Fruit fly (Drosophila melanogaster) whole organism, pupa: Measurements from ENCODE around the gene RtcB.

Experiments
- CG10348 ChIP-seq: fragments of 200-800 bp; sonication (Bioruptor generic); IDR thresholded peaks from 2 replicates; pipeline ENCODE4 v1.3.6; 2022; ENCODE audit warnings: missing biosample characterization, missing genetic modification characterization
- CG12605 ChIP-seq: fragments of 200-800 bp; sonication (Bioruptor generic); IDR thresholded peaks from 2 replicates; pipeline ENCODE4 v1.3.6; 2022; ENCODE audit warnings: missing biosample characterization, missing genetic modification characterization
- CG13204 ChIP-seq: fragments of 200-800 bp; sonication (Bioruptor generic); optimal IDR thresholded peaks from 2 replicates; lab custom pipeline; 2018; ENCODE audit warnings: missing biosample characterization, mild to moderate bottlenecking, missing genetic modification characterization, moderate library complexity
- CG14655 ChIP-seq: fragments of 200-800 bp; sonication (Bioruptor generic); optimal IDR thresholded peaks from 3 replicates; lab custom pipeline; 2017; ENCODE audit warnings: mild to moderate bottlenecking, missing biosample characterization, missing genetic modification reagents, missing genetic modification characterization
- CG15710 ChIP-seq: fragments of 200-800 bp; sonication (Bioruptor generic); optimal IDR thresholded peaks from 2 replicates; lab custom pipeline; 2018; ENCODE audit warnings: missing biosample characterization, mild to moderate bottlenecking, missing genetic modification characterization, moderate library complexity
- CG17806 ChIP-seq: fragments of 200-800 bp; sonication (Bioruptor generic); optimal IDR thresholded peaks from 2 replicates; lab custom pipeline; 2018; ENCODE audit warnings: missing biosample characterization, mild to moderate bottlenecking, missing genetic modification characterization, moderate library complexity
- CG32121 ChIP-seq: fragments of 200-800 bp; sonication (Bioruptor generic); IDR thresholded peaks from 2 replicates; pipeline ENCODE4 v1.3.6; 2022; ENCODE audit warnings: missing biosample characterization, missing genetic modification characterization
- CG34367 ChIP-seq: fragments of 200-800 bp; sonication (Bioruptor generic); optimal IDR thresholded peaks from 2 replicates; lab custom pipeline; 2018; ENCODE audit warnings: missing biosample characterization, mild to moderate bottlenecking, missing genetic modification characterization
- CG4496 ChIP-seq: fragments of 200-800 bp; sonication (Bioruptor generic); IDR thresholded peaks from 3 replicates; pipeline ENCODE4 v1.3.6; 2022; ENCODE audit warnings: missing biosample characterization, missing genetic modification characterization
- CG8159 ChIP-seq: fragments of 200-800 bp; sonication (Bioruptor generic); optimal IDR thresholded peaks from 3 replicates; lab custom pipeline; 2018; ENCODE audit warnings: missing biosample characterization, mild to moderate bottlenecking, missing genetic modification characterization, moderate library complexity
- CG8301 ChIP-seq: fragments of 200-800 bp; sonication (Bioruptor generic); optimal IDR thresholded peaks from 2 replicates; lab custom pipeline; 2018; ENCODE audit warnings: missing biosample characterization, mild to moderate bottlenecking, missing genetic modification characterization
- CG9948 ChIP-seq: fragments of 200-800 bp; sonication (Bioruptor generic); optimal IDR thresholded peaks from 2 replicates; lab custom pipeline; 2018; ENCODE audit warnings: missing biosample characterization, mild to moderate bottlenecking, missing genetic modification characterization, moderate library complexity
- D1 ChIP-seq: fragments of 200-800 bp; sonication (Bioruptor generic); optimal IDR thresholded peaks from 2 replicates; lab custom pipeline; 2018; ENCODE audit warnings: missing biosample characterization, mild to moderate bottlenecking, missing genetic modification characterization, moderate library complexity
- EcR ChIP-seq: fragments of 200-800 bp; sonication (Bioruptor generic); optimal IDR thresholded peaks from 3 replicates; lab custom pipeline; 2019; ENCODE audit warnings: missing biosample characterization, missing genetic modification characterization, mild to moderate bottlenecking, moderate library complexity, missing genetic modification reagents
- Ets98B ChIP-seq: fragments of 200-800 bp; sonication (Bioruptor generic); IDR thresholded peaks from 2 replicates; pipeline ENCODE4 v1.3.6; 2022; ENCODE audit warnings: missing biosample characterization, missing genetic modification characterization
- Pif1A ChIP-seq: fragments of 200-800 bp; sonication (Bioruptor generic); optimal IDR thresholded peaks from 3 replicates; lab custom pipeline; 2016; ENCODE audit warnings: missing biosample characterization, missing genetic modification characterization
- Pif1B ChIP-seq: fragments of 200-800 bp; sonication (Bioruptor generic); optimal IDR thresholded peaks from 3 replicates; lab custom pipeline; 2016; ENCODE audit warnings: missing biosample characterization, missing genetic modification characterization
- Snoo ChIP-seq: fragments of 200-800 bp; sonication (Bioruptor generic); optimal IDR thresholded peaks from 3 replicates; lab custom pipeline; 2017; ENCODE audit warnings: missing biosample characterization, mild to moderate bottlenecking, missing genetic modification characterization, inconsistent platforms
- fd96Ca ChIP-seq: fragments of 200-800 bp; sonication (Bioruptor generic); IDR thresholded peaks from 3 replicates; pipeline ENCODE4 v1.3.6; 2022; ENCODE audit warnings: missing biosample characterization, missing genetic modification characterization
- gl ChIP-seq: fragments of 200-800 bp; sonication (Bioruptor generic); optimal IDR thresholded peaks from 2 replicates; lab custom pipeline; 2018; ENCODE audit warnings: missing biosample characterization, mild to moderate bottlenecking, missing genetic modification characterization
- rn ChIP-seq: fragments of 200-800 bp; sonication (Bioruptor generic); IDR thresholded peaks from 2 replicates; pipeline ENCODE4 v1.3.6; 2022; ENCODE audit warnings: missing biosample characterization, missing genetic modification characterization

Gene RtcB

DNA sequence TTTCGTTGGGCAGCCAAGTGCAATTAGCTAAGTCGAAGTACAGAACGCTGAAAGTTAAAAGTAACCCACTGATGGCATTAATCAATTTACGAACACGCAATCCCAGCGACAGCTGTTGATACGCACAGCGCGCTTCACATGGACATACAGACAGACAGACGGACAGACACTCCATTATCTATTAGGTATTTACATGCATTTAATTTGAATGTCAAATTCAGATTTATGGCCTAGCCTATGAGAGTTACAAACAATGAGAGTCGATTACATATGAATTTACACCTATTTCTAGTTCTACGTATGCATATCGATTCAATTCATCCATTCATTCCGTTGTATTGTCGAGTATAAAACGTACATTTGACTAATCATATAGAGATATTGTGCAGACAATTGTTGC lies 12.2 kb downstream of the RtcB start, which contains the start of gene CG10237:
TSS of gene CG10237 (minus strand) at position 101 of the 400 bp plus-strand sequence.
- TF ChIP-seq CG15710 (tag; lab: Kevin White, UChicago) (no peak), CG10348 (GFP tag; lab: Robert Waterston, UW) (no peak), CG17806 (tag; lab: Kevin White, UChicago) (no peak), CG8301 (no peak), EcR (no peak), CG8159 (tag; lab: Kevin White, UChicago) (no peak), CG34367 (tag; lab: Kevin White, UChicago) (no peak), rn (GFP tag; lab: Robert Waterston, UW) (no peak), Pif1A (GFP tag; lab: Kevin White, UChicago) (no peak), CG32121 (no peak), Snoo (no peak), fd96Ca (GFP tag; lab: Robert Waterston, UW) (no peak), CG4496 (GFP tag; lab: Robert Waterston, UW) (no peak), CG13204 (GFP tag; lab: Kevin White, UChicago) (no peak), CG9948 (tag; lab: Kevin White, UChicago) (no peak), Ets98B (no peak), CG12605 (GFP tag; lab: Robert Waterston, UW) (no peak), CG14655 (no peak)

DNA sequence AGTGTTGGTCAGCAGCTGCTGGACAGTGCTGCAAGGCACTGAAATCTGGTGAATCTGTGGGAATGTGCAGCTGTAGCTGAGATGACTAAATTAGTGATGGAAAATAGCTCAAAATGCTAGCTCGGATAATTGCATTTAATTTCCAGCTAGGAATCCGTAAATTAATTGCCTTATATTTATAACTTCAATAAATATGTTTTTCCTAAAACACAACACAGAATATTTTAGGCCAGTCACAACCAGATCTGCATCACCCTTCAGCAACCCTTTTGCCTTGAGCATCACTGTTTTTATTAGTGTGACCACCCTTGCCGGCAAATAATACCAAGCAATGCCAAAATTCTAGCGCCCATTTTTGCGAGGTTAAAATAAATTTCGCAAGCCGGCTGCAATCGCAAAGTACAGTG lies 14.3 kb downstream of the RtcB start, which contains the start of gene Hs2st:
TSS of gene Hs2st (minus strand) at position 17 of the 407 bp plus-strand sequence.
- peak; percentile 82 for TF ChIP-seq CG8301
- TF ChIP-seq fd96Ca (GFP tag; lab: Robert Waterston, UW) = peak; percentile 94
- TF ChIP-seq D1 (tag; lab: Kevin White, UChicago) = no peak
- peak; percentile 87 for TF ChIP-seq Snoo
- no peak for TF ChIP-seq CG14655
- no peak for TF ChIP-seq CG13204 (GFP tag; lab: Kevin White, UChicago)
- peak; percentile 82 for TF ChIP-seq CG9948 (tag; lab: Kevin White, UChicago)
- TF ChIP-seq CG17806 (tag; lab: Kevin White, UChicago) = peak; percentile 82
- TF ChIP-seq CG4496 (GFP tag; lab: Robert Waterston, UW) = peak; percentile 85
- peak; percentile 58 for TF ChIP-seq EcR
- TF ChIP-seq CG34367 (tag; lab: Kevin White, UChicago) = peak; percentile 84
- TF ChIP-seq Pif1A (GFP tag; lab: Kevin White, UChicago) = no peak
- TF ChIP-seq gl (tag; lab: Kevin White, UChicago) = peak; percentile 71
- TF ChIP-seq CG15710 (tag; lab: Kevin White, UChicago) = peak; percentile 89
- peak; percentile 79 for TF ChIP-seq Ets98B
- peak; percentile 85 for TF ChIP-seq CG8159 (tag; lab: Kevin White, UChicago)
- peak; percentile 90 for TF ChIP-seq CG32121
- TF ChIP-seq CG10348 (GFP tag; lab: Robert Waterston, UW) = 0 out of 2 replicates have a peak, but pooled peaks have one; percentile 36
- peak; percentile 64 for TF ChIP-seq CG12605 (GFP tag; lab: Robert Waterston, UW)
- peak; percentile 85 for TF ChIP-seq rn (GFP tag; lab: Robert Waterston, UW)
- TF ChIP-seq Pif1B (GFP tag; lab: Kevin White, UChicago) = no peak

DNA sequence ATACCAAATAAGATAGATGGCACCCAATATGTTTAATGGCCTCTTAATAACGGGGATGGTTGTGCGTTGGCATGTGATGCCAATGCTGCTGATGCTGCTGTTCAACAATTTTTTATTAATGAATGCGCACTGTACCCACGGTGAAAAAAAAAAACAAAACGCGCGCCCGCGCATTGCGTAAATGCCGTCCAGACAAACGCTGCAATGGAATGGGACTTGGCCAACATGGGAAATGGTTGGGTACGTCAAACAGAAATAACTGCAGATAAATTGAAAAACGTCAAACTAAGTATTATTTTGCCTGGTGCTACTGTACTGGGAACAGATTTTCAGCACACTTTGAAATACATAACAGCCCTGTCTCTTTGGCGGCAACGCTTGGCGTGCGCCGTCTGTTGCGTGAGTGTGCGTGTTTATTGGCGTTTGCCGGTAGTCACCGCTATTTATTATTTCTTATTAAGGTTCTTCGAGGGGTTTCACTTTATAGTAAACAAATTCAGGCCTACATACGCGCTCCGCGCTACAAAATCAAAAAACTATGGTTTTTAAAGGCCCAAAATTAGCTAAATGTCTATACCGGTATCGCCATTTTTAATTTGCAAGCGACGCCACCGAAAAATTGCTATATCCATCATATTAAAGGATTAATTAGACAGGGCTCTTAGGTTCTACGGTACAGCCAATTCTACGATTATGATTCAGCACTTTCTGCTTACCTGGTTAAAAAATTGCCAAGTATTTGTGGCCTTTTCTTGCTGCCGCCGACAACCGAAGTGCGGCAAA lies 22.3 kb downstream of the RtcB start:
- peak; percentile 21 for TF ChIP-seq CG8159 (tag; lab: Kevin White, UChicago)
- TF ChIP-seq CG34367 (tag; lab: Kevin White, UChicago) = no peak
- TF ChIP-seq CG15710 (tag; lab: Kevin White, UChicago) = no peak
- no peak for TF ChIP-seq gl (tag; lab: Kevin White, UChicago)
- TF ChIP-seq Pif1A (GFP tag; lab: Kevin White, UChicago) = no peak
- peak; percentile 68 for TF ChIP-seq CG12605 (GFP tag; lab: Robert Waterston, UW)
- TF ChIP-seq CG8301 = peak; percentile 33
- no peak for TF ChIP-seq CG13204 (GFP tag; lab: Kevin White, UChicago)
- no peak for TF ChIP-seq CG9948 (tag; lab: Kevin White, UChicago)
- TF ChIP-seq EcR = no peak
- no peak for TF ChIP-seq Pif1B (GFP tag; lab: Kevin White, UChicago)
- peak; percentile 57; the same call in 1 of the 2 replicates for TF ChIP-seq CG32121
- TF ChIP-seq CG14655 = peak; percentile 52
- no peak for TF ChIP-seq D1 (tag; lab: Kevin White, UChicago)
- TF ChIP-seq CG4496 (GFP tag; lab: Robert Waterston, UW) = no peak; the same call in 1 of the 3 replicates
- peak; percentile 25 for TF ChIP-seq CG17806 (tag; lab: Kevin White, UChicago)
- no peak for TF ChIP-seq CG10348 (GFP tag; lab: Robert Waterston, UW)
- TF ChIP-seq Snoo = no peak
- peak; percentile 61 for TF ChIP-seq Ets98B
- TF ChIP-seq fd96Ca (GFP tag; lab: Robert Waterston, UW) = peak; percentile 70

DNA sequence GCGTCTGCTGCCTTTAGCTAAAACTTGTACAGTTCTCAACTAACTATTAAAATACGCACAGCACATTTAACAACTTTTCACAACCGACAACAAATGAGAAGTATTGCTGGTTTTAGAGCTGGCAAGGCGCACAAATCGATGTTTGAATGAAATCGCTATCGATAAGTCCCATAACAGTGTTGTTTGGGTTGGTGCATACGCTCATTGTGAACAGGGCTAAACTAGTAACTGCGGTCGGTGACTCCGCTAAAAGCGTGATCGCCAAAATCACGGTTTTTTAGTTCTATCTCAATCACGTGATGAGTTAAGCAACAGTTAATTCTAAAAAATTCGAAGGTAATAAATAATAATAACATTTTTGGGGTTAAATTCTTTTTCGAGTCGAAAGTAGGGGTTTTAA lies 22.9 kb downstream of the RtcB start, which contains the start of gene Top2:
TSS of gene Top2 (minus strand) at position 110 of the 400 bp plus-strand sequence.
- TF ChIP-seq D1 (tag; lab: Kevin White, UChicago) (no peak), Pif1A (GFP tag; lab: Kevin White, UChicago) (no peak), CG17806 (tag; lab: Kevin White, UChicago) (no peak), Snoo (no peak), CG32121 (no peak), CG12605 (GFP tag; lab: Robert Waterston, UW) (no peak), rn (GFP tag; lab: Robert Waterston, UW) (no peak), fd96Ca (GFP tag; lab: Robert Waterston, UW) (no peak), EcR (no peak), CG4496 (GFP tag; lab: Robert Waterston, UW) (peak; percentile 7; the same call in 1 of the 3 replicates), gl (tag; lab: Kevin White, UChicago) (no peak), CG8159 (tag; lab: Kevin White, UChicago) (peak; percentile 17), CG10348 (GFP tag; lab: Robert Waterston, UW) (no peak), CG34367 (tag; lab: Kevin White, UChicago) (no peak), Pif1B (GFP tag; lab: Kevin White, UChicago) (no peak)
- TF ChIP-seq, all 21 proteins: peak for 2
